Worm (Caenorhabditis elegans) whole organism, young adult: Measurements from ENCODE around the gene idh-2.
"Not testable (repeated sequence)": the region's sequence is repeated elsewhere in the genome, so short reads cannot be mapped to it uniquely, and the experiment has no call there.

ENCODE experiments used
- Y53F4B.3 ChIP-seq: fragments of 200-800 bp; sonication (Bioruptor generic); IDR thresholded peaks from 2 replicates; pipeline ENCODE4 v1.3.6; 2022; ENCODE audit warnings: missing genetic modification reagents, missing genetic modification characterization, missing compliant biosample characterization
- Y95B8A.8 ChIP-seq: fragments of 200-800 bp; sonication (Bioruptor generic); IDR thresholded peaks from 2 replicates; pipeline ENCODE4 v1.3.6; 2022; ENCODE audit warnings: missing genetic modification reagents, missing genetic modification characterization, missing compliant biosample characterization
- attf-6 ChIP-seq: fragments of 200-800 bp; sonication (Bioruptor generic); IDR thresholded peaks from 2 replicates; pipeline ENCODE4 v1.3.6; 2022; ENCODE audit warnings: missing genetic modification reagents, missing genetic modification characterization, missing compliant biosample characterization
- efl-1 ChIP-seq: fragments of 150-350 bp; optimal IDR thresholded peaks from 2 replicates; lab custom pipeline; 2014; ENCODE audit warnings: missing biosample characterization, missing genetic modification reagents, missing genetic modification characterization
- fkh-3 ChIP-seq: sonication (generic microtip); optimal IDR thresholded peaks from 2 replicates; lab custom pipeline; 2016; ENCODE audit warnings: mild to moderate bottlenecking, missing genetic modification characterization, missing compliant biosample characterization
- gei-17 ChIP-seq: fragments of 200-800 bp; sonication (Bioruptor generic); optimal IDR thresholded peaks from 2 replicates; lab custom pipeline; 2018; ENCODE audit warnings: mild to moderate bottlenecking, missing genetic modification characterization, missing compliant biosample characterization
- hmg-20 ChIP-seq: fragments of 200-800 bp; sonication (Bioruptor generic); IDR thresholded peaks from 2 replicates; pipeline ENCODE4 v1.3.6; 2022; ENCODE audit warnings: missing genetic modification reagents, missing genetic modification characterization, missing compliant biosample characterization
- let-526 ChIP-seq: fragments of 200-800 bp; sonication (Bioruptor generic); IDR thresholded peaks from 2 replicates; pipeline ENCODE4 v1.3.6; 2022; ENCODE audit warnings: missing genetic modification reagents, missing genetic modification characterization, missing compliant biosample characterization
- let-607 ChIP-seq, 2 experiments: fragments of 200-800 bp in 1 of 2; sonication (Bioruptor generic) in 1 of 2; sonication (generic microtip) in 1 of 2; optimal IDR thresholded peaks; 2 replicates each; lab custom pipeline; 2016 to 2018; ENCODE audit warnings: mild to moderate bottlenecking in 2 of 2, missing compliant biosample characterization in 2 of 2, missing genetic modification characterization in 2 of 2, moderate library complexity in 2 of 2, missing genotype in 1 of 2
- lin-35 ChIP-seq, 3 experiments: fragments of 150-350 bp in 2 of 3; sonication (generic microtip) in 1 of 3; optimal IDR thresholded peaks; 2 replicates each; lab custom pipeline; 2014 to 2018; ENCODE audit warnings: missing biosample characterization in 3 of 3, missing genetic modification characterization in 3 of 3, missing genetic modification reagents in 3 of 3
- snpc-4 ChIP-seq, 5 experiments: fragments of 150-350 bp in 1 of 5; sonication (generic microtip) in 4 of 5; optimal IDR thresholded peaks; 2 replicates each; lab custom pipeline; 2014 to 2018; ENCODE audit warnings: missing genetic modification characterization in 5 of 5, missing biosample characterization in 3 of 5, antibody characterized with exemption in 2 of 5, mild to moderate bottlenecking in 2 of 5, missing compliant biosample characterization in 2 of 5, missing genotype in 2 of 5, moderate library complexity in 2 of 5, missing genetic modification reagents in 1 of 5
- unc-130 ChIP-seq: sonication (generic microtip); optimal IDR thresholded peaks from 2 replicates; lab custom pipeline; 2016; ENCODE audit warnings: missing genetic modification reagents, missing genetic modification characterization, missing compliant biosample characterization

DNA sequence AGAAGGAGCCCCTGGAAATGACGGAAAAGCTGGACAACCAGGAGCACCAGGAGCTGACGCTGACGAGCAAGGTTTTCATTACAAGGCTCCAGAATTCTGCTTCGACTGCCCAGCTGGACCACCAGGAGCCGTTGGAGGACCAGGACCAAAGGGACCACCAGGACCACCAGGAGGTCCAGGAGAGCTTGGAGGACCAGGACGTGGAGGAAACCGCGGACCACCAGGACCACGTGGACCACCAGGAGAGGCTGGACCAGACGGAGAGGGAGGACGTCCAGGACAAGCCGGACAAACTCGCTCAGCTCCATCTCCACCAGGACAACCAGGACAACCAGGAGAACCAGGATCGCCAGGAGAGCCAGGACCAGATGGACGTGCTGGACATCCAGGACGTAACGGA is 16.0 kb upstream of the idh-2 start:
- TF ChIP-seq hmg-20 (GFP tag; lab: Robert Waterston, UW); snpc-4 (GFP tag; optimal IDR thresholded peaks at IDR 0.05; lab: Kevin White, UChicago); snpc-4 (tag; optimal IDR thresholded peaks at IDR 0.05; lab: Kevin White, UChicago); efl-1 (GFP tag; lab: Kevin White, UChicago); gei-17; let-526; attf-6; Y53F4B.3 (GFP tag; lab: Robert Waterston, UW); Y95B8A.8; let-607 (tag; optimal IDR thresholded peaks at IDR 0.05; lab: Kevin White, UChicago); unc-130 (GFP tag; lab: Kevin White, UChicago); fkh-3; lin-35 (GFP tag; optimal IDR thresholded peaks at IDR 0.05; lab: Kevin White, UChicago): not testable (repeated sequence)
